Worm (Caenorhabditis elegans) whole organism, L1 larva: ENCODE data around the gene tag-123.
A peak's percentile ranks its signal among the peaks of the same experiment; 100 is the strongest.

Source experiments
- C34B4.2 ChIP-seq: sonication (generic microtip); optimal IDR thresholded peaks from 2 replicates; lab custom pipeline; 2017; ENCODE audit warnings: mild to moderate bottlenecking, missing genetic modification characterization, missing compliant biosample characterization
- aha-1 ChIP-seq: fragments of 150-350 bp; optimal IDR thresholded peaks from 2 replicates; lab custom pipeline; 2014; ENCODE audit warnings: missing biosample characterization, missing genetic modification characterization
- alr-1 ChIP-seq: fragments of 200-800 bp; sonication (Bioruptor generic); optimal IDR thresholded peaks from 2 replicates; lab custom pipeline; 2018; ENCODE audit warnings: borderline replicate concordance, mild to moderate bottlenecking, missing genetic modification characterization, missing compliant biosample characterization
- aly-2 ChIP-seq: fragments of 150-350 bp; optimal IDR thresholded peaks from 2 replicates; lab custom pipeline; 2014; ENCODE audit warnings: missing biosample characterization, missing genetic modification characterization
- ceh-82 ChIP-seq, 3 experiments: fragments of 150-350 bp in 1 of 3; sonication (generic microtip) in 2 of 3; optimal IDR thresholded peaks; 2 replicates each; lab custom pipeline; 2014 to 2017; ENCODE audit warnings: missing biosample characterization in 3 of 3, missing genetic modification characterization in 3 of 3
- ceh-88 ChIP-seq: fragments of 200-800 bp; sonication (Bioruptor generic); IDR thresholded peaks from 2 replicates; pipeline ENCODE4 v1.3.6; 2022; ENCODE audit warnings: missing genetic modification characterization, missing compliant biosample characterization
- ceh-90 ChIP-seq: sonication (generic microtip); optimal IDR thresholded peaks from 2 replicates; lab custom pipeline; 2016; ENCODE audit warnings: missing genetic modification characterization, missing compliant biosample characterization
- dsc-1 ChIP-seq: sonication (generic microtip); optimal IDR thresholded peaks from 2 replicates; lab custom pipeline; 2016; ENCODE audit warnings: mild to moderate bottlenecking, missing genetic modification characterization, missing compliant biosample characterization
- efl-1 ChIP-seq, 4 experiments: fragments of 150-350 bp; optimal IDR thresholded peaks in 3 of 4; peaks in 1 of 4; 1 replicate in 1 of 4; 2 replicates in 3 of 4; lab custom pipeline; 2014; ENCODE audit warnings: missing biosample characterization in 2 of 4, missing genetic modification characterization in 2 of 4, missing genetic modification reagents in 2 of 4
- egl-27 ChIP-seq, 2 experiments: fragments of 150-350 bp in 1 of 2; sonication (generic microtip); optimal IDR thresholded peaks; 3 replicates each; lab custom pipeline; 2017 to 2018; ENCODE audit warnings: missing biosample characterization in 2 of 2, missing genetic modification characterization in 2 of 2, missing genetic modification reagents in 2 of 2
- elt-3 ChIP-seq, 6 experiments: fragments of 150-350 bp in 1 of 6; sonication (generic microtip); optimal IDR thresholded peaks; 2 replicates each; lab custom pipeline; 2017 to 2018; ENCODE audit warnings: missing biosample characterization in 6 of 6, missing genetic modification characterization in 6 of 6, inconsistent platforms in 1 of 6
- ets-5 ChIP-seq: fragments of 200-800 bp; sonication (Bioruptor generic); IDR thresholded peaks from 2 replicates; pipeline ENCODE4 v1.3.6; 2022; ENCODE audit warnings: missing genetic modification characterization, missing compliant biosample characterization
- fkh-8 ChIP-seq: sonication (generic microtip); optimal IDR thresholded peaks from 2 replicates; lab custom pipeline; 2016; ENCODE audit warnings: mild to moderate bottlenecking, missing genetic modification characterization, missing compliant biosample characterization
- fos-1 ChIP-seq: fragments of 150-350 bp; optimal IDR thresholded peaks from 2 replicates; lab custom pipeline; 2014; ENCODE audit warnings: missing biosample characterization, missing genetic modification characterization
- hlh-17 ChIP-seq: fragments of 200-800 bp; sonication (Bioruptor generic); optimal IDR thresholded peaks from 2 replicates; lab custom pipeline; 2018; ENCODE audit warnings: missing genetic modification characterization, mild to moderate bottlenecking, missing compliant biosample characterization, moderate library complexity, borderline replicate concordance
- hpl-2 ChIP-seq: fragments of 150-350 bp; optimal IDR thresholded peaks from 2 replicates; lab custom pipeline; 2014; ENCODE audit warnings: missing biosample characterization, missing genetic modification reagents, missing genetic modification characterization
- irx-1 ChIP-seq: sonication (generic microtip); optimal IDR thresholded peaks from 2 replicates; lab custom pipeline; 2016; ENCODE audit warnings: missing genetic modification characterization, missing compliant biosample characterization
- jun-1 ChIP-seq: fragments of 150-350 bp; optimal IDR thresholded peaks from 2 replicates; lab custom pipeline; 2014; ENCODE audit warnings: missing biosample characterization, missing genetic modification reagents, missing genetic modification characterization
- lin-13 ChIP-seq: fragments of 150-350 bp; optimal IDR thresholded peaks from 2 replicates; lab custom pipeline; 2014; ENCODE audit warnings: missing biosample characterization, missing genetic modification reagents, missing genetic modification characterization
- lin-15B ChIP-seq: fragments of 150-350 bp; sonication (generic microtip); optimal IDR thresholded peaks from 3 replicates; lab custom pipeline; 2014; ENCODE audit warnings: missing biosample characterization, missing genetic modification characterization
- lin-35 ChIP-seq, 2 experiments: fragments of 150-350 bp; optimal IDR thresholded peaks; 2 replicates each; lab custom pipeline; 2014; ENCODE audit warnings: missing biosample characterization in 2 of 2, missing genetic modification characterization in 2 of 2, missing genetic modification reagents in 2 of 2
- lir-3 ChIP-seq: sonication (generic microtip); optimal IDR thresholded peaks from 2 replicates; lab custom pipeline; 2016; ENCODE audit warnings: mild to moderate bottlenecking, missing genetic modification characterization, moderate library complexity, missing compliant biosample characterization; ENCODE audit not compliant: poor library complexity
- mdl-1 ChIP-seq, 2 experiments: fragments of 150-350 bp; optimal IDR thresholded peaks; 2 replicates each; lab custom pipeline; 2014 to 2017; ENCODE audit warnings: missing biosample characterization in 2 of 2, missing genetic modification characterization in 2 of 2, inconsistent platforms in 1 of 2
- mef-2 ChIP-seq: fragments of 150-350 bp; optimal IDR thresholded peaks from 2 replicates; lab custom pipeline; 2014; ENCODE audit warnings: missing biosample characterization, missing genetic modification characterization
- nhr-11 ChIP-seq: fragments of 150-350 bp; optimal IDR thresholded peaks from 2 replicates; lab custom pipeline; 2014; ENCODE audit warnings: missing biosample characterization, missing genetic modification characterization
- nhr-19 ChIP-seq: fragments of 200-800 bp; sonication (Bioruptor generic); conservative IDR thresholded peaks from 2 replicates; pipeline ENCODE4 v1.3.6; 2022; ENCODE audit warnings: missing genetic modification characterization, missing compliant biosample characterization
- nhr-20 ChIP-seq: sonication (generic microtip); optimal IDR thresholded peaks from 2 replicates; lab custom pipeline; 2016; ENCODE audit warnings: mild to moderate bottlenecking, missing genetic modification characterization, missing compliant biosample characterization
- nhr-28 ChIP-seq: fragments of 150-350 bp; optimal IDR thresholded peaks from 2 replicates; lab custom pipeline; 2014; ENCODE audit warnings: missing biosample characterization, missing genetic modification characterization
- nhr-47 ChIP-seq: sonication (generic microtip); optimal IDR thresholded peaks from 2 replicates; lab custom pipeline; 2016; ENCODE audit warnings: mild to moderate bottlenecking, missing genetic modification characterization, moderate library complexity, missing compliant biosample characterization
- nhr-76 ChIP-seq: sonication (generic microtip); optimal IDR thresholded peaks from 2 replicates; lab custom pipeline; 2017; ENCODE audit warnings: missing biosample characterization, missing genetic modification characterization
- nhr-84 ChIP-seq: sonication (generic microtip); optimal IDR thresholded peaks from 2 replicates; lab custom pipeline; 2017; ENCODE audit warnings: missing biosample characterization, missing genetic modification characterization
- pax-3 ChIP-seq: fragments of 200-800 bp; sonication (Bioruptor generic); optimal IDR thresholded peaks from 2 replicates; lab custom pipeline; 2018; ENCODE audit warnings: mild to moderate bottlenecking, missing genetic modification characterization, moderate library complexity, missing compliant biosample characterization
- rnt-1 ChIP-seq: sonication (generic microtip); optimal IDR thresholded peaks from 2 replicates; lab custom pipeline; 2016; ENCODE audit warnings: mild to moderate bottlenecking, missing genetic modification characterization, moderate library complexity, missing compliant biosample characterization
- snu-23 ChIP-seq: sonication (generic microtip); optimal IDR thresholded peaks from 2 replicates; lab custom pipeline; 2016; ENCODE audit warnings: missing genetic modification characterization, missing compliant biosample characterization
- sox-4 ChIP-seq: sonication (generic microtip); optimal IDR thresholded peaks from 2 replicates; lab custom pipeline; 2016; ENCODE audit warnings: missing genetic modification characterization, missing compliant biosample characterization
- sup-37 ChIP-seq: fragments of 200-800 bp; sonication (Bioruptor generic); optimal IDR thresholded peaks from 2 replicates; lab custom pipeline; 2018; ENCODE audit warnings: mild to moderate bottlenecking, missing genetic modification characterization, missing compliant biosample characterization
- tbx-2 ChIP-seq: sonication (generic microtip); optimal IDR thresholded peaks from 2 replicates; lab custom pipeline; 2016; ENCODE audit warnings: missing genetic modification characterization, missing compliant biosample characterization
- unc-130 ChIP-seq: fragments of 150-350 bp; optimal IDR thresholded peaks from 2 replicates; lab custom pipeline; 2017; ENCODE audit warnings: missing biosample characterization, missing genetic modification characterization, inconsistent platforms
- unc-30 ChIP-seq: sonication (generic microtip); optimal IDR thresholded peaks from 2 replicates; lab custom pipeline; 2017; ENCODE audit warnings: missing biosample characterization, missing genetic modification characterization
- unc-62 ChIP-seq: fragments of 150-350 bp; optimal IDR thresholded peaks from 2 replicates; lab custom pipeline; 2014; ENCODE audit warnings: missing biosample characterization, missing genetic modification reagents, missing genetic modification characterization
- unc-86 ChIP-seq: sonication (generic microtip); optimal IDR thresholded peaks from 2 replicates; lab custom pipeline; 2016; ENCODE audit warnings: missing genetic modification characterization, missing compliant biosample characterization
- unc-98 ChIP-seq: fragments of 200-800 bp; sonication (Bioruptor generic); IDR thresholded peaks from 2 replicates; pipeline ENCODE4 v1.3.6; 2022; ENCODE audit warnings: missing genetic modification characterization, missing compliant biosample characterization
- xbp-1 ChIP-seq: sonication (generic microtip); optimal IDR thresholded peaks from 2 replicates; lab custom pipeline; 2016; ENCODE audit warnings: missing genetic modification characterization, missing compliant biosample characterization
- zag-1 ChIP-seq: fragments of 150-350 bp; optimal IDR thresholded peaks from 2 replicates; lab custom pipeline; 2014; ENCODE audit warnings: missing biosample characterization, missing genetic modification characterization
- zip-4 ChIP-seq: fragments of 200-800 bp; sonication (Bioruptor generic); optimal IDR thresholded peaks from 2 replicates; lab custom pipeline; 2018; ENCODE audit warnings: mild to moderate bottlenecking, missing genetic modification characterization, moderate library complexity, missing compliant biosample characterization
- ztf-4 ChIP-seq: fragments of 150-350 bp; optimal IDR thresholded peaks from 2 replicates; lab custom pipeline; 2014; ENCODE audit warnings: missing biosample characterization, missing genetic modification characterization

The tag-123 gene

ce11 chrX:8408267-8408666 is 13.6 kb downstream of the tag-123 start, which contains the start of gene sulp-3:
sulp-3 (minus strand) TSS chrX:8408367.
- TF ChIP-seq ceh-90 (tag; lab: Kevin White, UChicago), result no peak
- no peak for TF ChIP-seq tbx-2 (tag; lab: Kevin White, UChicago)
- TF ChIP-seq aha-1 (tag; lab: Kevin White, UChicago), result no peak
- no peak for TF ChIP-seq unc-98 (GFP tag; lab: Robert Waterston, UW)

- TF ChIP-seq unc-30, result no peak
- TF ChIP-seq tbx-2 (tag; lab: Kevin White, UChicago), result no peak
- TF ChIP-seq nhr-19 (GFP tag; lab: Robert Waterston, UW), result no peak
- no peak for TF ChIP-seq nhr-20 (tag; lab: Kevin White, UChicago)
- TF ChIP-seq aha-1 (tag; lab: Kevin White, UChicago), result no peak
- TF ChIP-seq xbp-1 (tag; lab: Kevin White, UChicago), result no peak
- TF ChIP-seq fkh-8, result no peak
- TF ChIP-seq hlh-17 (GFP tag; lab: Kevin White, UChicago), result no peak
- TF ChIP-seq C34B4.2, result no peak
- no peak for TF ChIP-seq aly-2 (tag; lab: Kevin White, UChicago)
- TF ChIP-seq nhr-11, result no peak
- TF ChIP-seq, all 84 proteins: peak for 0
Observed at ce11 chrX:8406815-8407214, 15.0 kb downstream of the tag-123 start.

DNA sequence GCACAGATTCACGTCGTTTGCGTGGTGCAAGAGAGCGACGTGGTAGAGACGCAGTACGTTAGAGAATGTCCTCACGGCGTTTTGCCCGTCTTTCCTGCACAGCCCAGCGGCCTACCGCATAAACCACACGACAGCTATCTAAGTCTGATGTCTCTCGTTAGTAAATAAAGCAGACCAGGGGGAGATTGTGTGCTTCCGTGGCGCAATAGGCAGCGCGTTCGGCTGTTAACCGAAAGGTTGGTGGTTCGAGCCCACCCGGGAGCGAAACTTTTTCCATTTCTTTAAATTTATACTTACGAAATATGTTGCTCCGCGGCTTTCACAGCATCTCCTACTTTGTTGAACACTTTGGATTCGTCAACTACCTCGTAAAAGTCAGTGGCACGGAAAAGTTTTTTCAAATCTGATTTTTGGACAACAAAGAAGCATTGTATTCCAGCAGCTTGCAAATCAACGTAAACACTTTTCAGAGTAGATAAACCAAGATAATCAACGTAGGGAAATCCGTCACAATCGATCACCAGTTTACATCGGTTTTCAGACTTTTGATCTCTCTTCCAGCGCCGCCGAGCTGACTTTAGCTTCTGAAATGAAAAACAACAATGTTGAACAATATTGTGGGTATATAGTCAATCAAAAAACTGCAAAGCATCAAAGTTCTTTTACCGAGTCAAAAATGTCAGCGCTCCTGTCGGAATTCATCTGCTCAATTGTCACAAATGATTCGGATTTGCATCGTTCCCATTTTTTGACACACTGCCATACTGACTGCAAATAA is 17.4 kb downstream of the tag-123 start:
- TF ChIP-seq ztf-4 (tag; lab: Kevin White, UChicago) (peak; percentile 83), C34B4.2 (no peak), nhr-20 (tag; lab: Kevin White, UChicago) (peak; percentile 94), lin-15B (no peak), unc-62 (no peak), fkh-8 (peak; percentile 94), hpl-2 (GFP tag; lab: Kevin White, UChicago) (no peak), zip-4 (GFP tag; lab: Kevin White, UChicago) (peak; percentile 81), elt-3 (tag; optimal IDR thresholded peaks at IDR 0.05; lab: Kevin White, UChicago) (peak in 3 of 6 experiments; percentile 4 to 83 (median 39)), nhr-28 (tag; lab: Kevin White, UChicago) (no peak), unc-130 (tag; lab: Kevin White, UChicago) (no peak), lir-3 (peak; percentile 84), nhr-47 (tag; lab: Kevin White, UChicago) (peak; percentile 96), lin-13 (peak; percentile 80), ceh-88 (GFP tag; lab: Robert Waterston, UW) (peak; percentile 89), nhr-76 (tag; lab: Kevin White, UChicago) (no peak), egl-27 (tag; optimal IDR thresholded peaks at IDR 0.05; lab: Kevin White, UChicago) (peak; percentile 69 to 73), mef-2 (tag; lab: Kevin White, UChicago) (peak; percentile 45), pax-3 (tag; lab: Kevin White, UChicago) (peak; percentile 82), snu-23 (GFP tag; lab: Kevin White, UChicago) (peak; percentile 96), jun-1 (tag; lab: Kevin White, UChicago) (peak; percentile 87), nhr-84 (tag; lab: Kevin White, UChicago) (no peak), nhr-11 (peak; percentile 62), unc-86 (tag; lab: Kevin White, UChicago) (peak; percentile 87), fos-1 (tag; lab: Kevin White, UChicago) (peak; percentile 84), dsc-1 (tag; lab: Kevin White, UChicago) (peak; percentile 95), aha-1 (tag; lab: Kevin White, UChicago) (no peak), sup-37 (GFP tag; lab: Kevin White, UChicago) (peak; percentile 81), mdl-1 (tag; optimal IDR thresholded peaks at IDR 0.05; lab: Kevin White, UChicago) (peak in 1 of 2 experiments; percentile 81), alr-1 (tag; lab: Kevin White, UChicago) (no peak), sox-4 (tag; lab: Kevin White, UChicago) (peak; percentile 84), rnt-1 (tag; lab: Kevin White, UChicago) (peak; percentile 91), ceh-82 (tag; optimal IDR thresholded peaks at IDR 0.05; lab: Kevin White, UChicago) (peak; percentile 60 to 83 (median 74)), irx-1 (tag; lab: Kevin White, UChicago) (peak; percentile 90), ets-5 (GFP tag; lab: Robert Waterston, UW) (no peak), zag-1 (no peak), lin-35 (GFP tag; optimal IDR thresholded peaks at IDR 0.05; lab: Kevin White, UChicago) (peak; percentile 33 to 83), efl-1 (optimal IDR thresholded peaks at IDR 0.05; lab: Kevin White, UChicago) (peak; percentile 65 to 70), efl-1 (GFP tag; optimal IDR thresholded peaks at IDR 0.05 in 1 of 2; lab: Kevin White, UChicago) (peak; percentile 22 to 95)
